Worm (Caenorhabditis elegans): ENCODE results near the gene W04D12.1.
A peak's percentile ranks its signal among the peaks of the same experiment; 100 is the strongest.

The W04D12.1 gene

ce11 chrIII:5833376-5833775, 3.4 kb upstream of the W04D12.1 start, which contains the start of the genes R12B2.13 and mdt-15:
Gene R12B2.13, minus strand, starts transcription at chrIII:5833476.
Gene mdt-15, minus strand, starts transcription at chrIII:5833751.
- TF ChIP-seq flt-1 (GFP tag; IDR thresholded peaks at IDR 0.05) (no peak), cog-1 (tag; optimal IDR thresholded peaks at IDR 0.05) (no peak), ref-1 (GFP tag; conservative IDR thresholded peaks at IDR 0.05) (no peak), ztf-23 (GFP tag; IDR thresholded peaks at IDR 0.05) (no peak), ztf-29 (GFP tag; IDR thresholded peaks at IDR 0.05) (no peak), tab-1 (GFP tag; IDR thresholded peaks at IDR 0.05) (no peak), T22C8.4 (GFP tag; IDR thresholded peaks at IDR 0.05) (no peak), klf-2 (GFP tag; conservative IDR thresholded peaks at IDR 0.05) (no peak), med-1 (GFP tag; optimal IDR thresholded peaks at IDR 0.05; ENCODE audit: insufficient read depth) (no peak)

DNA sequence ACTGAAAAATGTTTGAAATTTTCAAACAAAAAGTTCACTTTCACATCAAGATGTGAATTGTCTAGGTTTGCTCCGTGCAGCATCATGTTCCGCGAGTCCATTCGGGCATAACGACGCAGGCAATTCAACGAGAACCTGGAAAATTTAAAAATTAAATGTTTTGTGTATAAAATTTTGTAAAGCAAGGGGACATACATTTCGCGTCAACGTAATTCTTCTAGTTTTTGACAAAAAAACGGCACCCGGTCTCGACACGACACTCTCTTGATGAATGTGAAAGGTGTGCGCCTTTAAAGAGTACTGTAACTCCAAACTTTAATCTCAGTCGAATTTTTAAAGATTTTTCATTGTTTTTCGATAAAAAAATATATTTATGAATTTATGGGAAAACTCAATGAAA, 2.7 kb upstream of the W04D12.1 start, which contains the start of gene R12B2.6:
TSS of gene R12B2.6 (minus strand) at position 101 of the 400 bp plus-strand sequence.
- TF ChIP-seq ztf-23 (GFP tag; IDR thresholded peaks at IDR 0.05), result no peak
- no peak for TF ChIP-seq cog-1 (tag; optimal IDR thresholded peaks at IDR 0.05)
- TF ChIP-seq klf-2 (GFP tag; conservative IDR thresholded peaks at IDR 0.05), result no peak
- TF ChIP-seq ref-1 (GFP tag; conservative IDR thresholded peaks at IDR 0.05), result no peak
- no peak for TF ChIP-seq med-1 (GFP tag; optimal IDR thresholded peaks at IDR 0.05; ENCODE audit: insufficient read depth)
- TF ChIP-seq tab-1 (GFP tag; IDR thresholded peaks at IDR 0.05), result no peak
- no peak for TF ChIP-seq ztf-29 (GFP tag; IDR thresholded peaks at IDR 0.05)
- TF ChIP-seq flt-1 (GFP tag; IDR thresholded peaks at IDR 0.05), result no peak
- TF ChIP-seq T22C8.4 (GFP tag; IDR thresholded peaks at IDR 0.05), result no peak

ce11 chrIII:5834663-5835062, 2.1 kb upstream of the W04D12.1 start:
- TF ChIP-seq flt-1 (GFP tag; IDR thresholded peaks at IDR 0.05), result no peak
- no peak for TF ChIP-seq ztf-29 (GFP tag; IDR thresholded peaks at IDR 0.05)
- no peak for TF ChIP-seq T22C8.4 (GFP tag; IDR thresholded peaks at IDR 0.05)

- TF ChIP-seq ztf-23 (GFP tag; IDR thresholded peaks at IDR 0.05) (0 out of 2 replicates have a peak, but pooled peaks have one; percentile 22), ref-1 (GFP tag; conservative IDR thresholded peaks at IDR 0.05) (no peak), T22C8.4 (GFP tag; IDR thresholded peaks at IDR 0.05) (no peak), ztf-29 (GFP tag; IDR thresholded peaks at IDR 0.05) (no peak)
Observed at ce11 chrIII:5835163-5835871, 1.4 kb upstream of the W04D12.1 start.

DNA sequence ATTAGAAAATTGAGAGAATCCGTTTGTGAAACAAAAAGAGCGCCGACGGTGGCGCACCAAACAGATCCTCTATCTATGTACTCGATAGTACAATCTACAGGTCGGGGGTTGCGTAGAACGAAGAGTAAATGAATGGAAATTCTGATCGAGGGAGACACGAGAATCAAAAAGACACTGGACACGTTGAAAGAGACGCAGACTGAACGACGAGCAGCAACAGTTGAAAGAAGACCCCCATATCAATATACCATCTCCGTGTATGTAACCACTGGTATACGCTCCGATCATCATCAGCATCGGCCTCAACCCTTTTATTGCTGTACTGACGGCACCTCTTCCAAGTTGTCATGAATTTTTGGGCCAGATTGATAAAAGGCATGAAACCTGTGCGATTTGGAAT, 465 bp upstream of the W04D12.1 start:
- TF ChIP-seq ztf-23 (GFP tag; IDR thresholded peaks at IDR 0.05) (no peak), cog-1 (tag; optimal IDR thresholded peaks at IDR 0.05) (no peak), ref-1 (GFP tag; conservative IDR thresholded peaks at IDR 0.05) (no peak), ztf-29 (GFP tag; IDR thresholded peaks at IDR 0.05) (no peak), flt-1 (GFP tag; IDR thresholded peaks at IDR 0.05) (no peak), klf-2 (GFP tag; conservative IDR thresholded peaks at IDR 0.05) (no peak), med-1 (GFP tag; optimal IDR thresholded peaks at IDR 0.05; ENCODE audit: insufficient read depth) (no peak), T22C8.4 (GFP tag; IDR thresholded peaks at IDR 0.05) (no peak), tab-1 (GFP tag; IDR thresholded peaks at IDR 0.05) (no peak)

DNA sequence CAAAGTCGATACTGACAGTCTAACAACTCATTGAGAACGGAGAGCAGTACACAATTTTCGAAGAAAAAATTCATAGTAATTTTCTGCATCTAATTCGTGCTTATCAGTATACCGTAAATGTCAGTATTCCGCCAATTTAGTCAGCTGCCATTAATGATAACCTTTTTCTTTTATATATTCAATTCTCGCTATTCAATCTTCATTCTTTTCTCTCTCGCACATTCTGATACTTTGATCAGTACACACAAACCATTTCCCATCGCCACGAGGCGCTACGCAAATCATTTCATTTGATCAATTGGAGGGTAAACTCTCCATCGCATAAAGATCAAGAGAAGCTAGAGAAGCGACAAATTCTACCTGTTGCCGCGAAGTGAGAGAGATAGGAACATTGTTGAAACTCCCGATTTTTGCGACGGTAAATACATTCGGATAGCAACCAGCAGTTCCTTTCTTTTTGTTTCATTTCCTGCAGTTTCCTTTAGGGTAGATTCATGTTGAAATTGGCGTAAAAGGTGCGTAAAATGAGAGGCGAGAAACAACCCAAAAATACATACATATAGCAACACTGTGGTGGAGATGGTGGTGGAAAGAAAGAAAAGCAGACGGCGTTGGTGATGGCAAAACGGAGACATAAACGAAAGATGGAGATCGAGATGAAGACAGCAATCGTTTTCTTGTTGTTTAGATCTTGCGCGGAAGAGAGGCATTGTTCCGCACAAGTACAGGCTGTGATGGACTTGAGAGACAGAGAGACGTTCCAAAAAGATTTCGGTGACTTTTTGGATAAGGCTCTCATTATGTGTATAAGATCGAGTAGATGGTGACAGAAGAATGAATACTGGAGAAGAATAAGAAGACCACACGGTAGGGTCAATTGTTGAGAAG, 1.7 kb downstream of the W04D12.1 start:
- TF ChIP-seq ztf-23 (GFP tag; IDR thresholded peaks at IDR 0.05), result no peak
- TF ChIP-seq ztf-29 (GFP tag; IDR thresholded peaks at IDR 0.05), result no peak
- no peak for TF ChIP-seq med-1 (GFP tag; optimal IDR thresholded peaks at IDR 0.05; ENCODE audit: insufficient read depth)
- TF ChIP-seq flt-1 (GFP tag; IDR thresholded peaks at IDR 0.05), result no peak
- no peak for TF ChIP-seq T22C8.4 (GFP tag; IDR thresholded peaks at IDR 0.05)
- TF ChIP-seq ref-1 (GFP tag; conservative IDR thresholded peaks at IDR 0.05), result no peak

ce11 chrIII:5839147-5839546, 2.4 kb downstream of the W04D12.1 start:
- TF ChIP-seq T22C8.4 (GFP tag; IDR thresholded peaks at IDR 0.05) (no peak), ztf-23 (GFP tag; IDR thresholded peaks at IDR 0.05) (no peak), tab-1 (GFP tag; IDR thresholded peaks at IDR 0.05) (no peak), flt-1 (GFP tag; IDR thresholded peaks at IDR 0.05) (no peak), med-1 (GFP tag; optimal IDR thresholded peaks at IDR 0.05; ENCODE audit: insufficient read depth) (no peak), klf-2 (GFP tag; conservative IDR thresholded peaks at IDR 0.05) (no peak), ztf-29 (GFP tag; IDR thresholded peaks at IDR 0.05) (no peak)

DNA sequence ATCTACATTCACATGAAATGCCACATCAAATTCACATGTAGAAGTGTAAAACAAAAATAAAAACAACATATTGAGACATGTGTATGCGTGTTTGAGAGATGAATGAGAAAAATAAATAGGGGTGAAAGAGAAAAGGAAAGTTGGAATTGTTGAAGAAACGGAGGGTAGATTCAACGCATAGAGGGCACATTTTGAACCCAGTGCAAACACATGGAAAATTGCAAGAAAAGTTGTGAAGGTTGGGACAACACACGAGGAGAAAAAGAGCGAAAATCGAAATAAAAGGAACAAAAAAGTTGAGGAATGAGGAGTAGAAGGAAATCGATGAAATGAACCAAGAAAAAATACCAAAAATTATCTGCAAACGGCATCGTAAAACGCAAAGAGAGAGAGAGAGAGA, 2.9 kb downstream of the W04D12.1 start:
- TF ChIP-seq flt-1 (GFP tag; IDR thresholded peaks at IDR 0.05) (no peak), ref-1 (GFP tag; conservative IDR thresholded peaks at IDR 0.05) (no peak), T22C8.4 (GFP tag; IDR thresholded peaks at IDR 0.05) (no peak), ztf-23 (GFP tag; IDR thresholded peaks at IDR 0.05) (no peak), cog-1 (tag; optimal IDR thresholded peaks at IDR 0.05) (no peak)

DNA sequence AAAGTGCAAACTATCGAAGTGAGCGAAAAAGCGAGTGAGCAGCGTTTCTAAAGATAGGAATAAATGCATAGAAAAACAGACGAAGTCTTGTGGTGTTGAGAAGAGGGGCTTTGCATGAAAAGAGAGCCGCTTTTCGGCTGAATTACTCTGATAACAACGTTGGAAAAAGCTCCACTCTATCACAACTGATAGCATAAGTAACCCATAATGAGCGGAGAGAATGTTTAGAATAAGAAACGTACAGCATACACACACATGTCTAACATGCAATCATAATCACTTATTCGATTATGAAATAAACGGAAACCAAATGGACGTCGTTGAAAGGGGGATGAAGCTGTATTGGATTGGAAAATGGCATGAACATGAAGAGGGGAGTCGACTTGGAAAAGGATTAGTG, 3.6 kb downstream of the W04D12.1 start:
- TF ChIP-seq med-1 (GFP tag; optimal IDR thresholded peaks at IDR 0.05; ENCODE audit: insufficient read depth), result no peak
- TF ChIP-seq flt-1 (GFP tag; IDR thresholded peaks at IDR 0.05), result no peak
- TF ChIP-seq ztf-23 (GFP tag; IDR thresholded peaks at IDR 0.05), result no peak
- TF ChIP-seq cog-1 (tag; optimal IDR thresholded peaks at IDR 0.05), result no peak
- no peak for TF ChIP-seq ztf-29 (GFP tag; IDR thresholded peaks at IDR 0.05)
- TF ChIP-seq tab-1 (GFP tag; IDR thresholded peaks at IDR 0.05), result no peak
- TF ChIP-seq T22C8.4 (GFP tag; IDR thresholded peaks at IDR 0.05), result no peak
- TF ChIP-seq ref-1 (GFP tag; conservative IDR thresholded peaks at IDR 0.05), result no peak
- no peak for TF ChIP-seq klf-2 (GFP tag; conservative IDR thresholded peaks at IDR 0.05)

Data from whole organism, midembryonic.